Worm (Caenorhabditis elegans): ENCODE results near the gene K02D10.8.
A peak's percentile ranks its signal among the peaks of the same experiment; 100 is the strongest.

The K02D10.8 gene

ce11 chrIII:8818599-8818998 lies 32.4 kb downstream of the K02D10.8 start, which contains the start of gene pat-2:
TSS of gene pat-2 (plus strand) at chrIII:8818899.
- TF ChIP-seq aha-1 (tag): peak; percentile 8
- no peak for TF ChIP-seq zip-2 (tag; optimal IDR thresholded peaks at IDR 0.05)

ce11 chrIII:8824556-8824955 lies 38.4 kb downstream of the K02D10.8 start:
- TF ChIP-seq zfp-2 (tag; optimal IDR thresholded peaks at IDR 0.05) (no peak), tra-1 (GFP tag; IDR thresholded peaks at IDR 0.05) (no peak), mdt-29 (GFP tag; IDR thresholded peaks at IDR 0.05) (no peak), aha-1 (tag) (peak; percentile 93)

ce11 chrIII:8827128-8827527 lies 41.0 kb downstream of the K02D10.8 start, which contains the start of gene F54F2.9:
TSS of gene F54F2.9 (minus strand) at chrIII:8827228.
- TF ChIP-seq spr-3 (GFP tag; optimal IDR thresholded peaks at IDR 0.05) (no peak), nhr-6 (tag; optimal IDR thresholded peaks at IDR 0.05) (no peak), saeg-2 (GFP tag; IDR thresholded peaks at IDR 0.05) (no peak), tra-1 (GFP tag; IDR thresholded peaks at IDR 0.05) (no peak), php-3 (GFP tag; IDR thresholded peaks at IDR 0.05) (no peak), lin-29 (GFP tag; IDR thresholded peaks at IDR 0.05) (no peak), ztf-11 (tag; optimal IDR thresholded peaks at IDR 0.05) (no peak), spr-1 (tag; optimal IDR thresholded peaks at IDR 0.05) (no peak), ceh-20 (GFP tag; IDR thresholded peaks at IDR 0.05) (no peak), sdz-12 (GFP tag; optimal IDR thresholded peaks at IDR 0.05) (no peak), T26A8.4 (GFP tag; IDR thresholded peaks at IDR 0.05) (no peak), ceh-62 (tag; optimal IDR thresholded peaks at IDR 0.05) (no peak), ceh-32 (tag; optimal IDR thresholded peaks at IDR 0.05; ENCODE audit: poor library complexity) (no peak), daf-19 (GFP tag; conservative IDR thresholded peaks at IDR 0.05) (no peak)

- TF ChIP-seq hlh-11 (tag; optimal IDR thresholded peaks at IDR 0.05): no peak
- TF ChIP-seq skn-1 (tag; optimal IDR thresholded peaks at IDR 0.05): no peak
- TF ChIP-seq ztf-11 (tag; optimal IDR thresholded peaks at IDR 0.05): no peak
- TF ChIP-seq dpl-1 (GFP tag; optimal IDR thresholded peaks at IDR 0.05): peak; percentile 13
- TF ChIP-seq zag-1 (tag; optimal IDR thresholded peaks at IDR 0.05): no peak
- no peak for TF ChIP-seq mxl-2 (GFP tag; conservative IDR thresholded peaks at IDR 0.05)
- no peak for TF ChIP-seq daf-8 (GFP tag; IDR thresholded peaks at IDR 0.05)
- peak in 1 of 2 experiments; percentile 8 for TF ChIP-seq hif-1 (tag; optimal IDR thresholded peaks at IDR 0.05)
- TF ChIP-seq mes-2 (tag; optimal IDR thresholded peaks at IDR 0.05; ENCODE audit: poor library complexity, severe bottlenecking): peak; percentile 82
- TF ChIP-seq nhr-11 (tag; optimal IDR thresholded peaks at IDR 0.05): no peak
- TF ChIP-seq spr-1 (tag; optimal IDR thresholded peaks at IDR 0.05): no peak
- peak in 1 of 2 experiments; percentile 44 for TF ChIP-seq lsy-2 (tag; optimal IDR thresholded peaks at IDR 0.05)
- TF ChIP-seq spr-3 (GFP tag; optimal IDR thresholded peaks at IDR 0.05): no peak
- no peak for TF ChIP-seq sdz-12 (GFP tag; optimal IDR thresholded peaks at IDR 0.05)
- no peak for TF ChIP-seq php-3 (GFP tag; IDR thresholded peaks at IDR 0.05)
Observed at ce11 chrIII:8829245-8829644, 43.1 kb downstream of the K02D10.8 start, which contains the start of gene F44E2.3. TSS of gene F44E2.3 (minus strand) at chrIII:8829305.

- peak in 1 of 2 experiments; percentile 18 for TF ChIP-seq lsy-2 (tag; optimal IDR thresholded peaks at IDR 0.05)
- no peak for TF ChIP-seq egl-27 (tag; optimal IDR thresholded peaks at IDR 0.05)
Observed at ce11 chrIII:8831059-8831750, 45.0 kb downstream of the K02D10.8 start, which contains the start of gene F44E2.10. TSS of gene F44E2.10 (minus strand) at chrIII:8831109.

All from whole organism, L4 larva.